Worm (Caenorhabditis elegans) whole organism, late embryonic: Measurements from ENCODE around the gene T23G4.127.
"Not testable (repeated sequence)": the region's sequence is repeated elsewhere in the genome, so short reads cannot be mapped to it uniquely, and the experiment has no call there.

Experiments
- C08G9.2 ChIP-seq: sonication (generic microtip); optimal IDR thresholded peaks from 2 replicates; lab custom pipeline; 2016; ENCODE audit warnings: mild to moderate bottlenecking, missing genetic modification characterization, moderate library complexity, missing compliant biosample characterization
- F13H6.1 ChIP-seq: sonication (generic microtip); optimal IDR thresholded peaks from 2 replicates; lab custom pipeline; 2016; ENCODE audit warnings: missing genetic modification characterization, missing compliant biosample characterization
- K02D7.2 ChIP-seq: sonication (generic microtip); optimal IDR thresholded peaks from 2 replicates; lab custom pipeline; 2017; ENCODE audit warnings: mild to moderate bottlenecking, missing genetic modification characterization, missing compliant biosample characterization
- Y22D7AL.16 ChIP-seq: sonication (generic microtip); optimal IDR thresholded peaks from 2 replicates; lab custom pipeline; 2016; ENCODE audit warnings: missing genetic modification characterization, missing compliant biosample characterization
- ceh-14 ChIP-seq: sonication (generic microtip); optimal IDR thresholded peaks from 2 replicates; lab custom pipeline; 2016; ENCODE audit warnings: missing genotype, missing genetic modification characterization, missing compliant biosample characterization
- ceh-18 ChIP-seq: sonication (generic microtip); optimal IDR thresholded peaks from 2 replicates; lab custom pipeline; 2016; ENCODE audit warnings: missing genetic modification characterization, missing compliant biosample characterization
- ceh-19 ChIP-seq: fragments of 200-800 bp; sonication (Bioruptor generic); optimal IDR thresholded peaks from 2 replicates; lab custom pipeline; 2018; ENCODE audit warnings: mild to moderate bottlenecking, missing genetic modification characterization, missing compliant biosample characterization
- ceh-30 ChIP-seq: fragments of 150-350 bp; optimal IDR thresholded peaks from 2 replicates; lab custom pipeline; 2014; ENCODE audit warnings: missing biosample characterization, missing genetic modification characterization
- ceh-34 ChIP-seq: sonication (generic microtip); optimal IDR thresholded peaks from 2 replicates; lab custom pipeline; 2016; ENCODE audit warnings: mild to moderate bottlenecking, missing genetic modification characterization, missing compliant biosample characterization
- ceh-9 ChIP-seq: sonication (generic microtip); optimal IDR thresholded peaks from 2 replicates; lab custom pipeline; 2016; ENCODE audit warnings: mild to moderate bottlenecking, missing genetic modification characterization, inconsistent platforms, missing compliant biosample characterization
- che-1 ChIP-seq: sonication (generic microtip); optimal IDR thresholded peaks from 2 replicates; lab custom pipeline; 2016; ENCODE audit warnings: mild to moderate bottlenecking, missing genetic modification characterization, missing compliant biosample characterization
- dmd-4 ChIP-seq: sonication (generic microtip); optimal IDR thresholded peaks from 2 replicates; lab custom pipeline; 2016; ENCODE audit warnings: borderline replicate concordance, missing genetic modification characterization, missing compliant biosample characterization
- fkh-10 ChIP-seq: fragments of 150-350 bp; optimal IDR thresholded peaks from 2 replicates; lab custom pipeline; 2014; ENCODE audit warnings: missing biosample characterization, missing genetic modification reagents, missing genetic modification characterization
- fkh-6 ChIP-seq: sonication (generic microtip); optimal IDR thresholded peaks from 2 replicates; lab custom pipeline; 2016; ENCODE audit warnings: missing genetic modification characterization, missing compliant biosample characterization
- gmeb-2 ChIP-seq: sonication (generic microtip); optimal IDR thresholded peaks from 2 replicates; lab custom pipeline; 2016; ENCODE audit warnings: missing genetic modification characterization, inconsistent platforms, missing compliant biosample characterization
- hlh-15 ChIP-seq: sonication (generic microtip); optimal IDR thresholded peaks from 2 replicates; lab custom pipeline; 2016; ENCODE audit warnings: missing genetic modification characterization, missing compliant biosample characterization
- madf-2 ChIP-seq: sonication (generic microtip); optimal IDR thresholded peaks from 2 replicates; lab custom pipeline; 2017; ENCODE audit warnings: missing genetic modification characterization, missing compliant biosample characterization
- nfya-1 ChIP-seq: sonication (generic microtip); optimal IDR thresholded peaks from 2 replicates; lab custom pipeline; 2017; ENCODE audit warnings: missing genetic modification characterization, mild to moderate bottlenecking, missing compliant biosample characterization, antibody characterized with exemption, moderate library complexity
- nhr-11 ChIP-seq: fragments of 150-350 bp; optimal IDR thresholded peaks from 2 replicates; lab custom pipeline; 2014; ENCODE audit warnings: missing biosample characterization, missing genetic modification characterization
- nhr-232 ChIP-seq: sonication (generic microtip); optimal IDR thresholded peaks from 2 replicates; lab custom pipeline; 2016; ENCODE audit warnings: missing genetic modification characterization, missing compliant biosample characterization
- pag-3 ChIP-seq: sonication (generic microtip); optimal IDR thresholded peaks from 2 replicates; lab custom pipeline; 2016; ENCODE audit warnings: missing compliant biosample characterization, missing genetic modification characterization, borderline replicate concordance
- pat-9 ChIP-seq: fragments of 200-800 bp; sonication (Bioruptor generic); optimal IDR thresholded peaks from 2 replicates; lab custom pipeline; 2018; ENCODE audit warnings: mild to moderate bottlenecking, missing genetic modification characterization, moderate library complexity, missing compliant biosample characterization
- pax-1 ChIP-seq: fragments of 150-350 bp; optimal IDR thresholded peaks from 2 replicates; lab custom pipeline; 2014; ENCODE audit warnings: missing biosample characterization, missing genetic modification characterization
- pha-4 ChIP-seq: fragments of 150-350 bp; optimal IDR thresholded peaks from 2 replicates; lab custom pipeline; 2018; ENCODE audit warnings: missing biosample characterization, missing genetic modification reagents, missing genetic modification characterization
- pros-1 ChIP-seq: fragments of 150-350 bp; optimal IDR thresholded peaks from 2 replicates; lab custom pipeline; 2014; ENCODE audit warnings: missing biosample characterization, missing genetic modification reagents, missing genetic modification characterization
- rnt-1 ChIP-seq: sonication (generic microtip); optimal IDR thresholded peaks from 2 replicates; lab custom pipeline; 2016; ENCODE audit warnings: missing genetic modification characterization, missing compliant biosample characterization
- sdc-2 ChIP-seq: sonication (generic microtip); optimal IDR thresholded peaks from 2 replicates; lab custom pipeline; 2016; ENCODE audit warnings: missing genotype, missing genetic modification characterization, missing compliant biosample characterization
- syd-9 ChIP-seq: sonication (generic microtip); optimal IDR thresholded peaks from 2 replicates; lab custom pipeline; 2016; ENCODE audit warnings: mild to moderate bottlenecking, missing genetic modification characterization, moderate library complexity, missing compliant biosample characterization
- tbx-7 ChIP-seq: sonication (generic microtip); optimal IDR thresholded peaks from 2 replicates; lab custom pipeline; 2016; ENCODE audit warnings: missing genotype, missing genetic modification characterization, missing compliant biosample characterization
- ttx-3 ChIP-seq: sonication (generic microtip); optimal IDR thresholded peaks from 2 replicates; lab custom pipeline; 2016; ENCODE audit warnings: missing genetic modification reagents, missing genetic modification characterization, missing compliant biosample characterization
- unc-42 ChIP-seq: sonication (generic microtip); optimal IDR thresholded peaks from 2 replicates; lab custom pipeline; 2016; ENCODE audit warnings: missing genotype, missing genetic modification characterization, missing compliant biosample characterization
- zip-5 ChIP-seq: sonication (generic microtip); optimal IDR thresholded peaks from 2 replicates; lab custom pipeline; 2016; ENCODE audit warnings: missing genetic modification characterization, missing compliant biosample characterization

T23G4.127 gene

DNA sequence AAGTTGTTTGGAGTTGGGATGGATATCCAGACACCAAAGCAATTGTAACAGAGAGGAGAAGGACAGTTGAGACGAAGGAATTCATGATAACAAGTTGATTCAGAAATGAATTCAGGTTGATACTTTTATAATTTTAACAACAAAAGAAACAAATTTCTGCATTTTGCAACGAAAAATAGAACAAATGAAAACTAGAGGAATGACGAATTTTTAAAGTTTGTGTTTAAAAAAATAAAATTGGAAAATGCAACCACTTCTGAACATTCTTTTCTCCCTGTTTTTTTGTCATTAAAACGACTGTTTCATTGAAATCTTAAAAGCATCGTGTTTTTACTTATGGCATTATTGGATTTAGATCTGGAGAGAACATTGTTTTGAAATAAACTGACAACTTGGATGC, 35.9 kb downstream of the T23G4.127 start, which contains the start of gene Y45F10C.2:
Y45F10C.2 (minus strand) TSS at position 101 of the 400 bp plus-strand sequence.
- not testable (repeated sequence) for TF ChIP-seq sdc-2, nhr-11, syd-9 (tag; lab: Kevin White, UChicago)

- not testable (repeated sequence) for TF ChIP-seq pax-1, nhr-232, gmeb-2 (tag; lab: Kevin White, UChicago)
These were observed 39.1 kb downstream of the T23G4.127 start, which contains the start of gene Y45F10C.1 for ce11 chrIV:13659449-13659848. Gene Y45F10C.1, minus strand, starts transcription at chrIV:13659549.

- TF ChIP-seq F13H6.1, madf-2, pax-1 (tag; lab: Kevin White, UChicago): not testable (repeated sequence)
These were observed 46.5 kb downstream of the T23G4.127 start, which contains the start of gene Y45F10C.6 for ce11 chrIV:13652023-13652422. Gene Y45F10C.6, plus strand, starts transcription at chrIV:13652323.

- TF ChIP-seq ceh-14 (tag; lab: Kevin White, UChicago); hlh-15; ceh-34 (tag; lab: Kevin White, UChicago): not testable (repeated sequence)
These were observed 47.1 kb downstream of the T23G4.127 start, which contains the start of gene C08F11.12 for ce11 chrIV:13651411-13651810. Gene C08F11.12, minus strand, starts transcription at chrIV:13651511.

DNA sequence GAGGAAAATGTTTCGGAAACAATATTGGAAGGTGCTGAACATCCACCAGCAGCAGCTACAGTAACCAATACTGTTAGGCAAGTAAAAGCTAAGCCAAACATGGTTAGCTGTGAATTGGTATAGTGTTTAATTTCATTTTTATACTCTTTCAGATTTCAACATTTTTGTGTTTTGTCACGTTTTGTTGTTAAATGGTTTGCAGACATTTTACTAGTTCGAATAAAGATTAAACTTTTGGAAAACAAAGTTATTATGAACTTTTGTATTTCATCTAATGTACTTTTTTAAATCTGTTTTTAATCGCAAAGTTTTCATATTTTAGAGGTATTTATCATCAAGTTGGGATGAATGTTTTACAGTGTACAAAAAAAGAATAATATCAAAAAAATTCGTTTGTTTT, 48.3 kb downstream of the T23G4.127 start, which contains the start of gene C08F11.17:
C08F11.17 (minus strand) TSS at position 101 of the 400 bp plus-strand sequence.
- no peak for TF ChIP-seq K02D7.2 (tag; lab: Kevin White, UChicago)
- TF ChIP-seq ceh-14 (tag; lab: Kevin White, UChicago), result no peak
- TF ChIP-seq ceh-30 (tag; lab: Kevin White, UChicago), result no peak
- no peak for TF ChIP-seq ttx-3 (tag; lab: Kevin White, UChicago)
- no peak for TF ChIP-seq pha-4
- TF ChIP-seq unc-42, result no peak
- no peak for TF ChIP-seq nfya-1 (tag; lab: Kevin White, UChicago)
- TF ChIP-seq, all 69 proteins: peak for 0

DNA sequence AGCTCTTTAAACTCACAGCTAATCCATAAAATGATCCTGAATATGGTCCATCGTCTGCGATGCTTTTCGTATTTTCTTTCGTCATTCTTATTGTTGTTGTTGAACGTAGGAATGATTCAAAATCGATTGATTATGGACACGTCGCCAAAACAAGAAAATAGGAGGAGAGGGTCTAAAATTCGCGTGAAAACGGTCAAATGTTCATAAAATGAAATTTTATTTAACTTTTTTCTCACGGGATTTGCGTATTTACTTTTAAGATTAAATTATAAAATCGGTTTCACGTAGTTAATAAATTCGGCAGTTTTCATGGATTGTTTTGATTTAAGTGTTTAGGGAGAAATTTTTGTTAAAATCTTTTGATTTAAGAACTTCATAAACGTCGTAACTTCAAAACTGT, 49.4 kb downstream of the T23G4.127 start, which contains the start of gene C08F11.10:
C08F11.10 (minus strand) TSS at position 101 of the 400 bp plus-strand sequence.
- no peak for TF ChIP-seq ceh-14 (tag; lab: Kevin White, UChicago)
- TF ChIP-seq pros-1 (tag; lab: Kevin White, UChicago), result no peak
- TF ChIP-seq zip-5 (tag; lab: Kevin White, UChicago), result no peak
- TF ChIP-seq pat-9 (tag; lab: Kevin White, UChicago), result no peak
- no peak for TF ChIP-seq fkh-6
- no peak for TF ChIP-seq ceh-18 (tag; lab: Kevin White, UChicago)
- TF ChIP-seq ceh-30 (tag; lab: Kevin White, UChicago), result no peak
- no peak for TF ChIP-seq rnt-1 (tag; lab: Kevin White, UChicago)
- TF ChIP-seq C08G9.2, result no peak
- TF ChIP-seq nhr-11 (tag; lab: Kevin White, UChicago), result no peak
- no peak for TF ChIP-seq pag-3 (tag; lab: Kevin White, UChicago)
- no peak for TF ChIP-seq hlh-15
- TF ChIP-seq che-1 (tag; lab: Kevin White, UChicago), result no peak
- TF ChIP-seq, all 69 proteins: peak for 0

- TF ChIP-seq pha-4 (no peak), ceh-9 (tag; lab: Kevin White, UChicago) (no peak), pat-9 (tag; lab: Kevin White, UChicago) (no peak), rnt-1 (tag; lab: Kevin White, UChicago) (no peak), fkh-10 (GFP tag; lab: Kevin White, UChicago) (no peak), dmd-4 (tag; lab: Kevin White, UChicago) (no peak), ceh-19 (GFP tag; lab: Kevin White, UChicago) (no peak), tbx-7 (tag; lab: Kevin White, UChicago) (no peak), Y22D7AL.16 (no peak)
These were observed 50.9 kb downstream of the T23G4.127 start, which contains the start of gene ule-4 for ce11 chrIV:13647558-13647957. Gene ule-4, minus strand, starts transcription at chrIV:13647658.
